Fruit fly (Drosophila melanogaster) whole organism, embryonic: Measurements from ENCODE around the gene Met75Cb.
"Not testable (repeated sequence)": the region's sequence is repeated elsewhere in the genome, so short reads cannot be mapped to it uniquely, and the experiment has no call there.

ENCODE experiments used
- Adf1 ChIP-seq: fragments of 200-800 bp; sonication (Bioruptor generic); IDR thresholded peaks from 2 replicates; pipeline ENCODE4 v1.3.6; 2022; ENCODE audit warnings: missing biosample characterization, missing genetic modification characterization
- Blimp-1 ChIP-seq: fragments of 200-800 bp; sonication (Bioruptor generic); optimal IDR thresholded peaks from 3 replicates; lab custom pipeline; 2018; ENCODE audit warnings: missing biosample characterization, missing genetic modification characterization, mild to moderate bottlenecking, moderate library complexity, missing genetic modification reagents
- CG10147 ChIP-seq: fragments of 200-800 bp; sonication (Bioruptor generic); optimal IDR thresholded peaks from 2 replicates; lab custom pipeline; 2019; ENCODE audit warnings: missing biosample characterization, mild to moderate bottlenecking, missing genetic modification characterization, moderate library complexity
- CG1024 ChIP-seq: fragments of 200-800 bp; sonication (Bioruptor generic); IDR thresholded peaks from 2 replicates; pipeline ENCODE4 v1.3.6; 2022; ENCODE audit warnings: missing biosample characterization, missing genetic modification characterization
- CG10543 ChIP-seq: fragments of 200-800 bp; sonication (Bioruptor generic); optimal IDR thresholded peaks from 3 replicates; lab custom pipeline; 2017; ENCODE audit warnings: missing biosample characterization, mild to moderate bottlenecking, missing genetic modification characterization, moderate library complexity
- CG10654 ChIP-seq: fragments of 200-800 bp; sonication (Bioruptor generic); optimal IDR thresholded peaks from 2 replicates; lab custom pipeline; 2016; ENCODE audit warnings: missing biosample characterization, missing genetic modification characterization
- CG1233 ChIP-seq: fragments of 200-800 bp; sonication (Bioruptor generic); optimal IDR thresholded peaks from 4 replicates; lab custom pipeline; 2018; ENCODE audit warnings: missing biosample characterization, mild to moderate bottlenecking, missing genetic modification characterization
- CG13624 ChIP-seq: fragments of 200-800 bp; sonication (Bioruptor generic); optimal IDR thresholded peaks from 2 replicates; lab custom pipeline; 2016; ENCODE audit warnings: missing biosample characterization, missing genetic modification characterization
- CG13894 ChIP-seq: fragments of 200-800 bp; sonication (Bioruptor generic); optimal IDR thresholded peaks from 3 replicates; lab custom pipeline; 2018; ENCODE audit warnings: missing biosample characterization, mild to moderate bottlenecking, missing genetic modification characterization, moderate library complexity
- CG1529 ChIP-seq: fragments of 200-800 bp; sonication (Bioruptor generic); optimal IDR thresholded peaks from 3 replicates; lab custom pipeline; 2018; ENCODE audit warnings: missing biosample characterization, missing genetic modification characterization
- CG15601 ChIP-seq: fragments of 200-800 bp; sonication (Bioruptor generic); optimal IDR thresholded peaks from 3 replicates; lab custom pipeline; 2019; ENCODE audit warnings: missing biosample characterization, mild to moderate bottlenecking, missing genetic modification characterization, moderate library complexity
- CG1603 ChIP-seq: fragments of 200-800 bp; sonication (Bioruptor generic); optimal IDR thresholded peaks from 2 replicates; lab custom pipeline; 2019; ENCODE audit warnings: missing biosample characterization, mild to moderate bottlenecking, missing genetic modification characterization, moderate library complexity
- CG17328 ChIP-seq: fragments of 200-800 bp; sonication (Bioruptor generic); IDR thresholded peaks from 2 replicates; pipeline ENCODE4 v1.3.6; 2022; ENCODE audit warnings: missing biosample characterization, missing genetic modification characterization
- CG17612 ChIP-seq: fragments of 200-800 bp; sonication (Bioruptor generic); IDR thresholded peaks from 2 replicates; pipeline ENCODE4 v1.3.6; 2022; ENCODE audit warnings: missing biosample characterization, missing genetic modification characterization
- CG2199 ChIP-seq: fragments of 200-800 bp; sonication (Bioruptor generic); IDR thresholded peaks from 3 replicates; pipeline ENCODE4 v1.3.6; 2022; ENCODE audit warnings: missing biosample characterization, missing genetic modification characterization
- CG3726 ChIP-seq: fragments of 200-800 bp; sonication (Bioruptor generic); IDR thresholded peaks from 3 replicates; pipeline ENCODE4, ENCODE4 v1.3.6; 2022; ENCODE audit warnings: missing biosample characterization, missing genetic modification characterization
- CG5180 ChIP-seq: fragments of 200-800 bp; sonication (Bioruptor generic); optimal IDR thresholded peaks from 3 replicates; lab custom pipeline; 2017; ENCODE audit warnings: missing biosample characterization, missing genetic modification characterization, mild to moderate bottlenecking, moderate library complexity, missing genetic modification reagents
- CG6765 ChIP-seq: fragments of 200-800 bp; sonication (Bioruptor generic); optimal IDR thresholded peaks from 3 replicates; lab custom pipeline; 2017; ENCODE audit warnings: missing biosample characterization, mild to moderate bottlenecking, missing genetic modification characterization
- CG8281 ChIP-seq: fragments of 200-800 bp; sonication (Bioruptor generic); optimal IDR thresholded peaks from 2 replicates; lab custom pipeline; 2018; ENCODE audit warnings: missing biosample characterization, mild to moderate bottlenecking, missing genetic modification characterization, moderate library complexity
- CTCF ChIP-seq: fragments of 200-800 bp; sonication (Bioruptor generic); optimal IDR thresholded peaks from 2 replicates; lab custom pipeline; 2017; ENCODE audit warnings: missing biosample characterization, mild to moderate bottlenecking, missing genetic modification characterization, moderate library complexity
- CoRest ChIP-seq: fragments of 200-800 bp; sonication (Bioruptor generic); optimal IDR thresholded peaks from 3 replicates; lab custom pipeline; 2018; ENCODE audit warnings: missing biosample characterization, mild to moderate bottlenecking, missing genetic modification characterization, moderate library complexity
- CrebB ChIP-seq: fragments of 200-800 bp; sonication (Bioruptor generic); optimal IDR thresholded peaks from 3 replicates; lab custom pipeline; 2018; ENCODE audit warnings: missing biosample characterization, mild to moderate bottlenecking, missing genetic modification characterization
- Deaf1 ChIP-seq: fragments of 200-800 bp; optimal IDR thresholded peaks from 3 replicates; lab custom pipeline; 2019; ENCODE audit warnings: missing biosample characterization, mild to moderate bottlenecking, missing genetic modification characterization, moderate library complexity
- Ets65A ChIP-seq: fragments of 200-800 bp; sonication (Bioruptor generic); peaks from one replicate; lab custom pipeline; 2016; ENCODE audit warnings: missing biosample characterization, missing genetic modification characterization
- HLH3B ChIP-seq: fragments of 200-800 bp; sonication (Bioruptor generic); IDR thresholded peaks from 2 replicates; pipeline ENCODE4 v1.3.6; 2022; ENCODE audit warnings: missing biosample characterization, missing genetic modification characterization
- HLH54F ChIP-seq: fragments of 200-800 bp; sonication (Bioruptor generic); optimal IDR thresholded peaks from 3 replicates; lab custom pipeline; 2016; ENCODE audit warnings: missing biosample characterization, missing genetic modification characterization
- HLHmδ ChIP-seq: fragments of 200-800 bp; sonication (Bioruptor generic); optimal IDR thresholded peaks from 2 replicates; lab custom pipeline; 2018; ENCODE audit warnings: missing biosample characterization, mild to moderate bottlenecking, missing genetic modification characterization, moderate library complexity
- Hmr ChIP-seq: fragments of 200-800 bp; sonication (Bioruptor generic); optimal IDR thresholded peaks from 3 replicates; lab custom pipeline; 2017; ENCODE audit warnings: mild to moderate bottlenecking, missing biosample characterization, missing genetic modification reagents, missing genetic modification characterization
- Lim3 ChIP-seq: fragments of 200-800 bp; sonication (Bioruptor generic); IDR thresholded peaks from 2 replicates; pipeline ENCODE4 v1.3.6; 2022; ENCODE audit warnings: missing biosample characterization, missing genetic modification characterization
- Max ChIP-seq: fragments of 200-800 bp; sonication (Bioruptor generic); optimal IDR thresholded peaks from 2 replicates; lab custom pipeline; 2016; ENCODE audit warnings: missing biosample characterization, mild to moderate bottlenecking, missing genetic modification characterization
- Med ChIP-seq: fragments of 200-800 bp; sonication (Bioruptor generic); peaks from one replicate; lab custom pipeline; 2016; ENCODE audit warnings: missing biosample characterization, missing genetic modification characterization, mild to moderate bottlenecking, inconsistent platforms, moderate library complexity
- Pdp1 ChIP-seq, 2 experiments: fragments of 200-800 bp; sonication (Bioruptor generic); optimal IDR thresholded peaks; 3 replicates each; lab custom pipeline; 2016; ENCODE audit warnings: missing biosample characterization in 2 of 2, missing genetic modification characterization in 2 of 2, mild to moderate bottlenecking in 1 of 2, moderate library complexity in 1 of 2
- Sin3A ChIP-seq: fragments of >200 bp; optimal IDR thresholded peaks from 2 replicates; lab custom pipeline; 2018
- Ssrp ChIP-seq: fragments of 200-800 bp; sonication (Bioruptor generic); optimal IDR thresholded peaks from 2 replicates; lab custom pipeline; 2018; ENCODE audit warnings: missing biosample characterization, mild to moderate bottlenecking, missing genetic modification characterization, moderate library complexity
- ap ChIP-seq: fragments of 200-800 bp; sonication (Bioruptor generic); IDR thresholded peaks from 2 replicates; pipeline ENCODE4 v1.3.6; 2022; ENCODE audit warnings: missing biosample characterization, missing genetic modification characterization
- ase ChIP-seq: fragments of 200-800 bp; sonication (Bioruptor generic); IDR thresholded peaks from 3 replicates; pipeline ENCODE4 v1.3.6; 2022; ENCODE audit warnings: missing biosample characterization, missing genetic modification characterization
- cg ChIP-seq: fragments of 200-800 bp; sonication (Bioruptor generic); optimal IDR thresholded peaks from 3 replicates; lab custom pipeline; 2019; ENCODE audit warnings: missing biosample characterization, mild to moderate bottlenecking, missing genetic modification characterization, moderate library complexity
- dmrt11E ChIP-seq: fragments of 200-800 bp; sonication (Bioruptor generic); optimal IDR thresholded peaks from 3 replicates; lab custom pipeline; 2018; ENCODE audit warnings: missing biosample characterization, mild to moderate bottlenecking, missing genetic modification characterization, moderate library complexity
- fd3F ChIP-seq: fragments of 200-800 bp; sonication (Bioruptor generic); optimal IDR thresholded peaks from 2 replicates; lab custom pipeline; 2018; ENCODE audit warnings: missing biosample characterization, mild to moderate bottlenecking, missing genetic modification characterization, moderate library complexity
- knrl ChIP-seq: fragments of 200-800 bp; sonication (Bioruptor generic); IDR thresholded peaks from 3 replicates; pipeline ENCODE4 v1.3.6; 2022; ENCODE audit warnings: missing biosample characterization, missing genetic modification characterization; ENCODE audit not compliant: partially characterized antibody
- lbe ChIP-seq: fragments of 200-800 bp; sonication (Bioruptor generic); optimal IDR thresholded peaks from 2 replicates; lab custom pipeline; 2016; ENCODE audit warnings: missing biosample characterization, mild to moderate bottlenecking, missing genetic modification characterization
- lola ChIP-seq, 3 experiments: fragments of >200 bp in 2 of 3; fragments of 200-800 bp in 1 of 3; sonication (Bioruptor generic) in 1 of 3; optimal IDR thresholded peaks; 2 replicates each; lab custom pipeline; 2017 to 2019; ENCODE audit warnings: missing biosample characterization in 3 of 3, missing genetic modification characterization in 3 of 3, mild to moderate bottlenecking in 1 of 3, moderate library complexity in 1 of 3
- salm ChIP-seq: fragments of 200-800 bp; sonication (Bioruptor generic); optimal IDR thresholded peaks from 2 replicates; lab custom pipeline; 2018; ENCODE audit warnings: missing biosample characterization, mild to moderate bottlenecking, missing genetic modification characterization
- wor ChIP-seq: fragments of 200-800 bp; sonication (Bioruptor generic); IDR thresholded peaks from 2 replicates; pipeline ENCODE4 v1.3.6; 2022; ENCODE audit warnings: missing biosample characterization, missing genetic modification characterization

Met75Cb gene

dm6 chr3L:18469518-18469917, at the start of gene Met75Cb:
TSS of gene Met75Cb (minus strand) at chr3L:18469618.
- TF ChIP-seq Lim3 (GFP tag; lab: Robert Waterston, UW); CG10543 (GFP tag; lab: Kevin White, UChicago); salm: not testable (repeated sequence)

dm6 chr3L:18502425-18502824, 33.0 kb upstream of the Met75Cb start, which contains the start of gene AstC-R2:
TSS of gene AstC-R2 (minus strand) at chr3L:18502557.
- TF ChIP-seq CG5180 (GFP tag; lab: Kevin White, UChicago) (peak; percentile 55), CG13894 (peak; percentile 59), Ets65A (GFP tag; lab: Kevin White, UChicago) (peak; percentile 76), Deaf1 (tag; lab: Kevin White, UChicago) (peak; percentile 93), fd3F (GFP tag; lab: Kevin White, UChicago) (no peak)
- TF ChIP-seq, all 482 proteins: peak for 4

dm6 chr3L:18472284-18472683, 2.9 kb upstream of the Met75Cb start, which contains the start of gene Met75Ca:
TSS of gene Met75Ca (minus strand) at chr3L:18472384.
- TF ChIP-seq CG13624 (GFP tag; lab: Kevin White, UChicago); CG1529 (GFP tag; lab: Kevin White, UChicago); ap (GFP tag; lab: Robert Waterston, UW): not testable (repeated sequence)
- TF ChIP-seq, all 482 proteins: peak for 0; not testable (repeated sequence) for 482

- no peak for TF ChIP-seq Blimp-1 (GFP tag; lab: Kevin White, UChicago)
- TF ChIP-seq Pdp1 (GFP tag; optimal IDR thresholded peaks at IDR 0.05; lab: Kevin White, UChicago) = peak in 1 of 2 experiments; percentile 16
- no peak for TF ChIP-seq Hmr (GFP tag; lab: Kevin White, UChicago)
- no peak for TF ChIP-seq CG1233 (GFP tag; lab: Kevin White, UChicago)
- peak; percentile 57; the same call in 1 of the 3 replicates for TF ChIP-seq CG2199 (GFP tag; lab: Robert Waterston, UW)
- no peak for TF ChIP-seq CoRest (tag; lab: Kevin White, UChicago)
- no peak for TF ChIP-seq Med (GFP tag; lab: Kevin White, UChicago)
- TF ChIP-seq Adf1 (GFP tag; lab: Robert Waterston, UW) = no peak
- TF ChIP-seq lola (GFP tag; optimal IDR thresholded peaks at IDR 0.05; lab: Kevin White, UChicago) = no peak
- TF ChIP-seq CG10147 = no peak
These were observed 6.4 kb downstream of the Met75Cb start, which contains the start of gene CG4306 for dm6 chr3L:18463063-18463462. TSS of gene CG4306 (minus strand) at chr3L:18463163.

- TF ChIP-seq HLH3B (no peak; the same call in 1 of the 2 replicates), knrl (no peak), wor (GFP tag; lab: Robert Waterston, UW) (peak; percentile 77), HLHmδ (GFP tag; lab: Kevin White, UChicago) (no peak), CG1603 (peak; percentile 41), Sin3A (lab: Kevin White, UChicago) (no peak), HLH54F (GFP tag; lab: Kevin White, UChicago) (no peak), dmrt11E (peak; percentile 84), Max (GFP tag; lab: Kevin White, UChicago) (no peak), Ssrp (tag; lab: Kevin White, UChicago) (peak; percentile 91), CG8281 (peak; percentile 80), lbe (GFP tag; lab: Kevin White, UChicago) (no peak), cg (GFP tag; lab: Kevin White, UChicago) (no peak), CG17612 (GFP tag; lab: Robert Waterston, UW) (peak; percentile 72), CG3726 (GFP tag; lab: Robert Waterston, UW) (no peak), CG1024 (GFP tag; lab: Robert Waterston, UW) (peak; percentile 67), CTCF (GFP tag; lab: Kevin White, UChicago) (peak; percentile 16), CrebB (tag; lab: Kevin White, UChicago) (peak; percentile 64), CG6765 (GFP tag; lab: Kevin White, UChicago) (peak; percentile 74), CG15601 (tag; lab: Kevin White, UChicago) (peak; percentile 81), CG10654 (peak; percentile 67), ase (peak; percentile 83), CG17328 (peak; percentile 81)
These were observed 8.4 kb downstream of the Met75Cb start, which contains the start of gene CG32196 for dm6 chr3L:18460987-18461403. TSS of gene CG32196 (minus strand) at chr3L:18461024.
